Worm (Caenorhabditis elegans) whole organism, L1 larva: ENCODE measurements around the gene set-25.

Source experiments
- ama-1 ChIP-seq: fragments of 150-350 bp; optimal IDR thresholded peaks from 2 replicates; lab custom pipeline; 2014
- ceh-88 ChIP-seq: fragments of 200-800 bp; sonication (Bioruptor generic); IDR thresholded peaks from 2 replicates; pipeline ENCODE4 v1.3.6; 2022; ENCODE audit warnings: missing genetic modification characterization, missing compliant biosample characterization
- ceh-90 ChIP-seq: sonication (generic microtip); optimal IDR thresholded peaks from 2 replicates; lab custom pipeline; 2016; ENCODE audit warnings: missing genetic modification characterization, missing compliant biosample characterization
- ces-1 ChIP-seq: fragments of 150-350 bp; optimal IDR thresholded peaks from 2 replicates; lab custom pipeline; 2014; ENCODE audit warnings: missing biosample characterization, missing genetic modification reagents, missing genetic modification characterization
- dpl-1 ChIP-seq, 3 experiments: fragments of 150-350 bp in 2 of 3; sonication (generic microtip) in 1 of 3; optimal IDR thresholded peaks; 2 replicates each; lab custom pipeline; 2014 to 2017; ENCODE audit warnings: missing biosample characterization in 3 of 3, missing genetic modification characterization in 3 of 3, missing genetic modification reagents in 3 of 3
- efl-1 ChIP-seq, 4 experiments: fragments of 150-350 bp; optimal IDR thresholded peaks in 3 of 4; peaks in 1 of 4; 1 replicate in 1 of 4; 2 replicates in 3 of 4; lab custom pipeline; 2014; ENCODE audit warnings: missing biosample characterization in 2 of 4, missing genetic modification characterization in 2 of 4, missing genetic modification reagents in 2 of 4
- fkh-8 ChIP-seq: sonication (generic microtip); optimal IDR thresholded peaks from 2 replicates; lab custom pipeline; 2016; ENCODE audit warnings: mild to moderate bottlenecking, missing genetic modification characterization, missing compliant biosample characterization
- irx-1 ChIP-seq: sonication (generic microtip); optimal IDR thresholded peaks from 2 replicates; lab custom pipeline; 2016; ENCODE audit warnings: missing genetic modification characterization, missing compliant biosample characterization
- isw-1 ChIP-seq: fragments of 200-800 bp; sonication (Bioruptor generic); IDR thresholded peaks from 2 replicates; pipeline ENCODE4 v1.3.6; 2022; ENCODE audit warnings: missing genetic modification characterization, missing compliant biosample characterization
- lin-15B ChIP-seq: fragments of 150-350 bp; sonication (generic microtip); optimal IDR thresholded peaks from 3 replicates; lab custom pipeline; 2014; ENCODE audit warnings: missing biosample characterization, missing genetic modification characterization
- lin-35 ChIP-seq, 2 experiments: fragments of 150-350 bp; optimal IDR thresholded peaks; 2 replicates each; lab custom pipeline; 2014; ENCODE audit warnings: missing biosample characterization in 2 of 2, missing genetic modification characterization in 2 of 2, missing genetic modification reagents in 2 of 2
- lir-3 ChIP-seq: sonication (generic microtip); optimal IDR thresholded peaks from 2 replicates; lab custom pipeline; 2016; ENCODE audit warnings: mild to moderate bottlenecking, missing genetic modification characterization, moderate library complexity, missing compliant biosample characterization; ENCODE audit not compliant: poor library complexity
- lsy-2 ChIP-seq, 2 experiments: fragments of 150-350 bp; optimal IDR thresholded peaks; 2 replicates each; lab custom pipeline; 2014; ENCODE audit warnings: missing biosample characterization in 2 of 2, missing genetic modification characterization in 2 of 2
- mab-9 ChIP-seq: fragments of 200-800 bp; sonication (Bioruptor generic); IDR thresholded peaks from 2 replicates; pipeline ENCODE4 v1.3.6; 2022; ENCODE audit warnings: missing genetic modification reagents, missing genetic modification characterization, missing compliant biosample characterization
- nhr-19 ChIP-seq: fragments of 200-800 bp; sonication (Bioruptor generic); conservative IDR thresholded peaks from 2 replicates; pipeline ENCODE4 v1.3.6; 2022; ENCODE audit warnings: missing genetic modification characterization, missing compliant biosample characterization
- nhr-84 ChIP-seq: sonication (generic microtip); optimal IDR thresholded peaks from 2 replicates; lab custom pipeline; 2017; ENCODE audit warnings: missing biosample characterization, missing genetic modification characterization
- nhr-85 ChIP-seq: sonication (generic microtip); peaks from one replicate; lab custom pipeline; 2016; ENCODE audit warnings: missing genetic modification characterization, inconsistent platforms, missing compliant biosample characterization
- pax-3 ChIP-seq: fragments of 200-800 bp; sonication (Bioruptor generic); optimal IDR thresholded peaks from 2 replicates; lab custom pipeline; 2018; ENCODE audit warnings: mild to moderate bottlenecking, missing genetic modification characterization, moderate library complexity, missing compliant biosample characterization
- rnt-1 ChIP-seq: sonication (generic microtip); optimal IDR thresholded peaks from 2 replicates; lab custom pipeline; 2016; ENCODE audit warnings: mild to moderate bottlenecking, missing genetic modification characterization, moderate library complexity, missing compliant biosample characterization
- sptf-1 ChIP-seq: fragments of 150-350 bp; optimal IDR thresholded peaks from 2 replicates; lab custom pipeline; 2014; ENCODE audit warnings: missing biosample characterization, missing genetic modification characterization
- swsn-7 ChIP-seq: sonication (generic microtip); optimal IDR thresholded peaks from 2 replicates; lab custom pipeline; 2016; ENCODE audit warnings: missing genetic modification characterization, missing compliant biosample characterization
- tbx-2 ChIP-seq: sonication (generic microtip); optimal IDR thresholded peaks from 2 replicates; lab custom pipeline; 2016; ENCODE audit warnings: missing genetic modification characterization, missing compliant biosample characterization
- unc-130 ChIP-seq: fragments of 150-350 bp; optimal IDR thresholded peaks from 2 replicates; lab custom pipeline; 2017; ENCODE audit warnings: missing biosample characterization, missing genetic modification characterization, inconsistent platforms
- unc-62 ChIP-seq: fragments of 150-350 bp; optimal IDR thresholded peaks from 2 replicates; lab custom pipeline; 2014; ENCODE audit warnings: missing biosample characterization, missing genetic modification reagents, missing genetic modification characterization
- ztf-11 ChIP-seq, 2 experiments: sonication (generic microtip); optimal IDR thresholded peaks; 2 replicates each; lab custom pipeline; 2016 to 2017; ENCODE audit warnings: missing genetic modification characterization in 2 of 2, missing biosample characterization in 1 of 2, missing compliant biosample characterization in 1 of 2

The set-25 gene

ce11 chrIII:13333754-13334153 lies 40.9 kb upstream of the set-25 start, which contains the start of gene sdz-20:
Gene sdz-20 (plus strand): TSS chrIII:13334054.
- TF ChIP-seq rnt-1 (tag; lab: Kevin White, UChicago) (no peak), unc-62 (no peak), fkh-8 (no peak), ama-1 (lab: Kevin White, UChicago) (no peak)

ce11 chrIII:13328911-13329310 lies 36.0 kb upstream of the set-25 start:
- TF ChIP-seq efl-1 (optimal IDR thresholded peaks at IDR 0.05; lab: Kevin White, UChicago) (no peak), efl-1 (GFP tag; optimal IDR thresholded peaks at IDR 0.05 in 1 of 2; lab: Kevin White, UChicago) (peak in 1 of 2 experiments; percentile 64), mab-9 (GFP tag; lab: Robert Waterston, UW) (no peak), lin-15B (tag; lab: Kevin White, UChicago) (no peak), nhr-85 (tag; lab: Kevin White, UChicago) (peak; percentile 10), ces-1 (no peak)

DNA sequence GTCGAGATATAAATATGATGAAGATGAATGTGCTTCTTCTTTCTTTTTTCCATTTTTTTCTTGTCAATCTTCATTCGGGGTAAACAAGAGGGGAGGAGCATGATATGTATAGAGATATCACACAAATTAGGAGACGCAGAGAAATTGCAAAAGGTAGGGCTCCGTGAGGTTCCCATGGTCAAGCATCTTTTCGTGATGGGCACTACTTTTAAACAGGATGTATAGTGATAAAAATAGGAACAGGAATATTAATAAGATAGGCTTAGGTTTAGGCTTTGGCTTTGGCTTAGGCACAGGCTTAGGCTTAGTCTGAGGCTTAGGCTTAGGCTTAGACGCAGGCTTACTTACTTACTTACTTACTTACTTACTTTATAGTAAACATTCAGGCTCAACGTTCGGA lies 31.8 kb upstream of the set-25 start, which contains the start of gene F53A2.1:
TSS of gene F53A2.1 (minus strand) at position 101 of the 400 bp plus-strand sequence.
- TF ChIP-seq rnt-1 (tag; lab: Kevin White, UChicago) = no peak
- no peak for TF ChIP-seq lin-35 (GFP tag; optimal IDR thresholded peaks at IDR 0.05; lab: Kevin White, UChicago)
- TF ChIP-seq nhr-84 (tag; lab: Kevin White, UChicago) = no peak
- no peak for TF ChIP-seq ceh-88 (GFP tag; lab: Robert Waterston, UW)
- no peak for TF ChIP-seq ztf-11 (tag; optimal IDR thresholded peaks at IDR 0.05; lab: Kevin White, UChicago)
- no peak for TF ChIP-seq pax-3 (tag; lab: Kevin White, UChicago)
- TF ChIP-seq ceh-90 (tag; lab: Kevin White, UChicago) = no peak

- TF ChIP-seq isw-1 (GFP tag; lab: Robert Waterston, UW) (no peak), tbx-2 (no peak), sptf-1 (no peak)
Observed at ce11 chrIII:13322578-13322977, 29.7 kb upstream of the set-25 start, which contains the start of gene F53A2.11. Gene F53A2.11 (minus strand): TSS chrIII:13322678.

ce11 chrIII:13317383-13317911 lies 24.6 kb upstream of the set-25 start:
- TF ChIP-seq irx-1 (tag; lab: Kevin White, UChicago) (no peak), efl-1 (optimal IDR thresholded peaks at IDR 0.05; lab: Kevin White, UChicago) (no peak), efl-1 (GFP tag; optimal IDR thresholded peaks at IDR 0.05 in 1 of 2; lab: Kevin White, UChicago) (peak; percentile 37 to 58)
- TF ChIP-seq, all 84 proteins: peak for 1

DNA sequence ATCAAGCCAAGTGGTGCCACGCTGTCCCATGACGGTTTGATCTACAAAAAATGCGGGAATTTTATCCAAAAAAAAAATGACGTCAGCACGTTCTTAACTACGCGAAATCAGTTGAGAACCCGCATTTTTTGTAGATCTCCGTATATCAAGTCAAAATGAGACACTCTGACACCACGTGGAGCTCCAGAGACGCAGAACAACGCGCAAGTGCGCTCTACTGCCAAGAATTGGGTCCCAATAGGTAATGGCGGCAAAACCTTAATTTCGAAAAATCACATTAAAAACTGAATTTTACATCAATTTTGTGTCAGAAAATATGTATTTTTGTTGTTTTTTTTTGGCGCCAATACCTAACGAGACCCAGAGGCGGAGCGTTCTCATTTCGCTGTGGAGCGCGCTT lies 24.0 kb upstream of the set-25 start:
- TF ChIP-seq efl-1 (optimal IDR thresholded peaks at IDR 0.05; lab: Kevin White, UChicago) = peak; percentile 61 to 88
- TF ChIP-seq efl-1 (GFP tag; optimal IDR thresholded peaks at IDR 0.05 in 1 of 2; lab: Kevin White, UChicago) = peak; percentile 34 to 66
- peak in 2 of 3 experiments; percentile 8 to 57 for TF ChIP-seq dpl-1 (GFP tag; optimal IDR thresholded peaks at IDR 0.05; lab: Kevin White, UChicago)
- TF ChIP-seq mab-9 (GFP tag; lab: Robert Waterston, UW) = no peak
- peak; percentile 17 to 48 for TF ChIP-seq lin-35 (GFP tag; optimal IDR thresholded peaks at IDR 0.05; lab: Kevin White, UChicago)

DNA sequence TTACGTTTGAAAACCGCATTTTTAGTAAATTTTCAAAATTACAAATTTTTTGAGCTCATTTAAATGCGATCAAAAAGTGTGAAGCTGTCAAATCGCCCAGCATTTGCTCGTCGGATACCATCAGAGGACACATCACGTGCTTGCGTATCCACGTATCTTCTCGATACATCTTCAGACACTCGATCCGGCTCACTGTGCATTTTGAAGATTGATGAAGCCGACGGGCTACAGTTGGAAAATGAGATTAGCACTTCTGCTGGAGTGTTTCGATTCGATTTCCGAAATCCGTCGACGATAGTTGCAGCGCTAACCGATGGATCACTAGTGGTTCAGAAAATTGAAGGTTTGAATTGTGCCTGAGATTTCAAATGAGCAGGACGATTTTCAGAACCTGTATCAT lies 22.2 kb upstream of the set-25 start, which contains the start of gene dph-7:
TSS of gene dph-7 (plus strand) at position 53 of the 400 bp plus-strand sequence.
- TF ChIP-seq rnt-1 (tag; lab: Kevin White, UChicago) = no peak
- no peak for TF ChIP-seq efl-1 (optimal IDR thresholded peaks at IDR 0.05; lab: Kevin White, UChicago)
- TF ChIP-seq efl-1 (GFP tag; optimal IDR thresholded peaks at IDR 0.05 in 1 of 2; lab: Kevin White, UChicago) = peak in 1 of 2 experiments; percentile 72

DNA sequence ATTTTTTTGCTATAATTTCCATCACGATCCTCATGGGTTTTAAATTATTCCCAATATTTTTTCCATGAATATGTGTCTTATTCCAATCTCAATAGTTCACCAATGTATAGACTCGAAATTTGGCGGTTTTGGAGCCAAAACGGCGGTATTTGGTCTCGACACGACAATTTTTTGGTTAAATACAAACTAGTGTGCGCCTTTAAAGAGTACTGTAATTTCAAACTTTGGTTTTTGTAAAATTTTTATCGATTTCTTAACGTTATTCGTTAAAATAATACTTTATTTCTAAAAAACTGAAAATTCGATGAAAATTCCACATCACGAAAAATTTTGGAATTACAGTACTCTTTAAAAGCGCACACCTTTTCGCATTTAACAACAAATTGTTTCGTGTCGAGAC lies 21.7 kb upstream of the set-25 start:
- no peak for TF ChIP-seq irx-1 (tag; lab: Kevin White, UChicago)
- no peak for TF ChIP-seq lsy-2 (tag; optimal IDR thresholded peaks at IDR 0.05; lab: Kevin White, UChicago)
- TF ChIP-seq nhr-19 = no peak
- TF ChIP-seq ceh-88 (GFP tag; lab: Robert Waterston, UW) = no peak
- no peak for TF ChIP-seq unc-130 (tag; lab: Kevin White, UChicago)
- no peak for TF ChIP-seq lir-3
- TF ChIP-seq swsn-7 (tag; lab: Kevin White, UChicago) = no peak
